Worm (Caenorhabditis elegans) whole organism, L4 larva: ENCODE results near the gene gly-14.

Source experiments
- aha-1 ChIP-seq: fragments of 150-350 bp; peaks from one replicate; lab custom pipeline; 2014; ENCODE audit warnings: missing biosample characterization, missing genetic modification characterization
- tag-97 ChIP-seq: fragments of 200-800 bp; sonication (Bioruptor generic); IDR thresholded peaks from 2 replicates; pipeline ENCODE4 v1.3.6; 2022; ENCODE audit warnings: missing genetic modification characterization, missing compliant biosample characterization

Gene gly-14

ce11 chrIII:3444139-3444538, 48.9 kb downstream of the gly-14 start, which contains the start of gene spe-41:
TSS of gene spe-41 (minus strand) at chrIII:3444210.
- no peak for TF ChIP-seq tag-97
- TF ChIP-seq aha-1 (tag; lab: Kevin White, UChicago), result peak; percentile 90
